Worm (Caenorhabditis elegans): Measurements from ENCODE around the gene R07E5.5.

R07E5.5 gene

DNA sequence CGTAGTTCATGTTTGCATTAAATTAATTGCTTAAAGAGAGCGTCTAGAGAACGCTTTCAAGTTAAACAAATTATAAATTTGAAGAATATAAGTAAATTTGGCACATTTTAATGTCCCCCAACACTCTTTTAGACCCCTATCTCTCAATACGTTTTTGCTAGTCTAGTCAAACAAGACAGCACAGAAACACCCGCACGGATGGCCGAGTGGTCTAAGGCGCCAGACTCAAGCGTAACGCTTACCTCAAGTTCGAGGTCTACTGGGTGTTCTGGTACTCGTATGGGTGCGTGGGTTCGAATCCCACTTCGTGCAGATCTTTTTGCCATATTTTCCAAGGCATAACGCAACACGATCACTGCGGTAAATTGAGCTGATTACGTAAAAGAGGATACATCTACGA, 34.9 kb upstream of the R07E5.5 start (continued):
- no peak for TF ChIP-seq unc-62 (GFP tag; optimal IDR thresholded peaks at IDR 0.05)
- TF ChIP-seq mel-28 (tag; optimal IDR thresholded peaks at IDR 0.05; ENCODE audit: borderline replicate concordance) = no peak
- TF ChIP-seq K11D2.4 (GFP tag; IDR thresholded peaks at IDR 0.05) = no peak
- no peak for TF ChIP-seq akir-1 (GFP tag; optimal IDR thresholded peaks at IDR 0.05)
- TF ChIP-seq lir-1 (GFP tag; conservative IDR thresholded peaks at IDR 0.05) = no peak
- no peak for TF ChIP-seq ceh-91 (GFP tag; IDR thresholded peaks at IDR 0.05)
- TF ChIP-seq B0019.2 (GFP tag; conservative IDR thresholded peaks at IDR 0.05) = no peak
- no peak for TF ChIP-seq nhr-120 (GFP tag; IDR thresholded peaks at IDR 0.05)
- no peak for TF ChIP-seq ekl-4 (GFP tag; IDR thresholded peaks at IDR 0.05)
- TF ChIP-seq hlh-26 (GFP tag; conservative IDR thresholded peaks at IDR 0.05) = no peak
- TF ChIP-seq ztf-22 (GFP tag; optimal IDR thresholded peaks at IDR 0.05) = no peak
- TF ChIP-seq let-607 (tag; optimal IDR thresholded peaks at IDR 0.05) = no peak
- no peak for TF ChIP-seq Y79H2A.3 (GFP tag; conservative IDR thresholded peaks at IDR 0.05)
- no peak for TF ChIP-seq Y53F4B.3 (GFP tag; IDR thresholded peaks at IDR 0.05)
- no peak for TF ChIP-seq cebp-1 (GFP tag; IDR thresholded peaks at IDR 0.05)
- no peak for TF ChIP-seq cebp-1 (tag; optimal IDR thresholded peaks at IDR 0.05)
- TF ChIP-seq egrh-3 (GFP tag; IDR thresholded peaks at IDR 0.05) = no peak
- no peak for TF ChIP-seq F39B2.1 (GFP tag; IDR thresholded peaks at IDR 0.05)
- peak; percentile 54 for TF ChIP-seq nhr-90 (tag; optimal IDR thresholded peaks at IDR 0.05)
- TF ChIP-seq hmg-20 (GFP tag; IDR thresholded peaks at IDR 0.05) = no peak
- TF ChIP-seq F52B5.7 (tag; optimal IDR thresholded peaks at IDR 0.05) = no peak
- TF ChIP-seq zfh-2 (GFP tag; conservative IDR thresholded peaks at IDR 0.05) = no peak
- no peak for TF ChIP-seq ama-1 (optimal IDR thresholded peaks at IDR 0.05)
- peak; percentile 12 to 49 for TF ChIP-seq ama-1 (GFP tag; optimal IDR thresholded peaks at IDR 0.05)
- no peak for TF ChIP-seq sea-2 (GFP tag; IDR thresholded peaks at IDR 0.05)
- TF ChIP-seq B0035.1 (tag; optimal IDR thresholded peaks at IDR 0.05) = no peak
- no peak for TF ChIP-seq snpc-3.4 (tag; optimal IDR thresholded peaks at IDR 0.05)
- TF ChIP-seq atf-7 (tag; optimal IDR thresholded peaks at IDR 0.05) = no peak
- TF ChIP-seq ceh-40 (GFP tag; IDR thresholded peaks at IDR 0.05) = no peak
- no peak for TF ChIP-seq lag-1 (GFP tag; IDR thresholded peaks at IDR 0.05)
- TF ChIP-seq nhr-80 (tag; optimal IDR thresholded peaks at IDR 0.05) = peak; percentile 4
- TF ChIP-seq attf-3 (GFP tag; conservative IDR thresholded peaks at IDR 0.05) = no peak
- no peak for TF ChIP-seq madf-3 (GFP tag; IDR thresholded peaks at IDR 0.05)
- peak; percentile 73 for TF ChIP-seq him-1 (tag; optimal IDR thresholded peaks at IDR 0.05)
- no peak for TF ChIP-seq B0336.3 (GFP tag; IDR thresholded peaks at IDR 0.05)
- 0 out of 2 replicates have a peak, but pooled peaks have one; percentile 35 for TF ChIP-seq egl-44 (GFP tag; IDR thresholded peaks at IDR 0.05)
- TF ChIP-seq nhr-27 (tag; optimal IDR thresholded peaks at IDR 0.05) = no peak
- no peak for TF ChIP-seq ets-4 (GFP tag; optimal IDR thresholded peaks at IDR 0.05)
- TF ChIP-seq rec-8 (tag; optimal IDR thresholded peaks at IDR 0.05) = no peak
- no peak for TF ChIP-seq repo-1 (tag; optimal IDR thresholded peaks at IDR 0.05)
- TF ChIP-seq lin-54 (GFP tag; optimal IDR thresholded peaks at IDR 0.05) = no peak
- TF ChIP-seq dpff-1 (tag; optimal IDR thresholded peaks at IDR 0.05) = no peak
- TF ChIP-seq F33H1.4 (GFP tag; IDR thresholded peaks at IDR 0.05) = peak; percentile 24; the same call in 1 of the 2 replicates
- TF ChIP-seq aptf-3 (GFP tag; IDR thresholded peaks at IDR 0.05) = no peak
- peak; percentile 45 for TF ChIP-seq mxl-1 (tag; optimal IDR thresholded peaks at IDR 0.05)
- TF ChIP-seq nfya-2 (GFP tag; IDR thresholded peaks at IDR 0.05) = no peak
- no peak for TF ChIP-seq let-526 (GFP tag; IDR thresholded peaks at IDR 0.05)
- TF ChIP-seq nhr-179 (tag; optimal IDR thresholded peaks at IDR 0.05) = no peak
- TF ChIP-seq pha-4 (tag; optimal IDR thresholded peaks at IDR 0.05) = no peak
- TF ChIP-seq cebp-2 (GFP tag; IDR thresholded peaks at IDR 0.05) = no peak
- no peak for TF ChIP-seq bed-2 (GFP tag; IDR thresholded peaks at IDR 0.05)
